Worm (Caenorhabditis elegans) whole organism, mixed stage, embryonic: ENCODE data around the gene sri-25.
"Not testable (repeated sequence)": the region's sequence is repeated elsewhere in the genome, so short reads cannot be mapped to it uniquely, and the experiment has no call there.

ENCODE experiments used
- bed-3 ChIP-seq: fragments of 200-800 bp; sonication (Bioruptor generic); optimal IDR thresholded peaks from 3 replicates; lab custom pipeline; 2018; ENCODE audit warnings: mild to moderate bottlenecking, missing genetic modification characterization, moderate library complexity, missing compliant biosample characterization
- blmp-1 ChIP-seq: fragments of 150-350 bp; optimal IDR thresholded peaks from 2 replicates; lab custom pipeline; 2014; ENCODE audit warnings: missing biosample characterization, missing genetic modification characterization
- ceh-43 ChIP-seq: fragments of 200-800 bp; sonication (Bioruptor generic); optimal IDR thresholded peaks from 2 replicates; lab custom pipeline; 2018; ENCODE audit warnings: mild to moderate bottlenecking, missing genetic modification characterization, moderate library complexity, missing compliant biosample characterization
- ces-1 ChIP-seq: fragments of 150-350 bp; optimal IDR thresholded peaks from 2 replicates; lab custom pipeline; 2014; ENCODE audit warnings: missing biosample characterization, missing genetic modification reagents, missing genetic modification characterization
- drap-1 ChIP-seq: fragments of 200-800 bp; sonication (Bioruptor generic); optimal IDR thresholded peaks from 3 replicates; lab custom pipeline; 2018; ENCODE audit warnings: mild to moderate bottlenecking, missing genetic modification characterization, missing compliant biosample characterization
- elt-1 ChIP-seq: sonication (generic microtip); optimal IDR thresholded peaks from 2 replicates; lab custom pipeline; 2017; ENCODE audit warnings: missing genetic modification characterization, mild to moderate bottlenecking, missing compliant biosample characterization, antibody characterized with exemption, moderate library complexity, borderline replicate concordance; ENCODE audit not compliant: insufficient read depth
- elt-3 ChIP-seq: fragments of 150-350 bp; optimal IDR thresholded peaks from 2 replicates; lab custom pipeline; 2014; ENCODE audit warnings: missing biosample characterization, missing genetic modification characterization
- flh-1 ChIP-seq: fragments of 200-800 bp; sonication (Bioruptor generic); optimal IDR thresholded peaks from 2 replicates; lab custom pipeline; 2018; ENCODE audit warnings: mild to moderate bottlenecking, missing genetic modification characterization, moderate library complexity, missing compliant biosample characterization
- hlh-1 ChIP-seq: fragments of 150-350 bp; optimal IDR thresholded peaks from 2 replicates; lab custom pipeline; 2014; ENCODE audit warnings: missing biosample characterization, missing genetic modification reagents, missing genetic modification characterization
- lin-13 ChIP-seq: fragments of 150-350 bp; optimal IDR thresholded peaks from 2 replicates; lab custom pipeline; 2014; ENCODE audit warnings: missing biosample characterization, missing genetic modification characterization
- lin-32 ChIP-seq: fragments of 200-800 bp; sonication (Bioruptor generic); optimal IDR thresholded peaks from 2 replicates; lab custom pipeline; 2018; ENCODE audit warnings: mild to moderate bottlenecking, missing genetic modification characterization, missing compliant biosample characterization
- lsy-2 ChIP-seq: fragments of 150-350 bp; optimal IDR thresholded peaks from 2 replicates; lab custom pipeline; 2014; ENCODE audit warnings: missing biosample characterization, missing genetic modification characterization
- mab-5 ChIP-seq: fragments of 150-350 bp; optimal IDR thresholded peaks from 2 replicates; lab custom pipeline; 2014; ENCODE audit warnings: missing biosample characterization, missing genetic modification characterization
- mep-1 ChIP-seq: fragments of 150-350 bp; optimal IDR thresholded peaks from 2 replicates; lab custom pipeline; 2017; ENCODE audit warnings: missing biosample characterization, missing genetic modification reagents, missing genetic modification characterization, inconsistent platforms
- mls-2 ChIP-seq: sonication (generic microtip); optimal IDR thresholded peaks from 2 replicates; lab custom pipeline; 2016; ENCODE audit warnings: mild to moderate bottlenecking, missing genetic modification characterization, moderate library complexity, missing compliant biosample characterization
- nhr-12 ChIP-seq: fragments of 150-350 bp; optimal IDR thresholded peaks from 2 replicates; lab custom pipeline; 2014; ENCODE audit warnings: missing biosample characterization, missing genetic modification characterization
- nhr-2 ChIP-seq: fragments of 150-350 bp; optimal IDR thresholded peaks from 2 replicates; lab custom pipeline; 2014; ENCODE audit warnings: missing biosample characterization, missing genetic modification characterization
- nhr-237 ChIP-seq: fragments of 150-350 bp; optimal IDR thresholded peaks from 2 replicates; lab custom pipeline; 2014; ENCODE audit warnings: missing biosample characterization, missing genetic modification characterization
- nhr-28 ChIP-seq: fragments of 150-350 bp; optimal IDR thresholded peaks from 2 replicates; lab custom pipeline; 2014; ENCODE audit warnings: missing biosample characterization, missing genetic modification characterization
- nhr-76 ChIP-seq: sonication (generic microtip); optimal IDR thresholded peaks from 2 replicates; lab custom pipeline; 2017; ENCODE audit warnings: missing biosample characterization, missing genetic modification characterization
- pha-4 ChIP-seq: fragments of 150-350 bp; optimal IDR thresholded peaks from 2 replicates; lab custom pipeline; 2018; ENCODE audit warnings: missing biosample characterization, missing genetic modification reagents, missing genetic modification characterization
- sem-2 ChIP-seq: fragments of 200-800 bp; sonication (Bioruptor generic); optimal IDR thresholded peaks from 2 replicates; lab custom pipeline; 2018; ENCODE audit warnings: mild to moderate bottlenecking, missing genetic modification characterization, missing compliant biosample characterization
- snpc-4 ChIP-seq: fragments of 150-350 bp; optimal IDR thresholded peaks from 2 replicates; lab custom pipeline; 2014; ENCODE audit warnings: missing biosample characterization, missing genetic modification characterization
- sptf-1 ChIP-seq: sonication (generic microtip); optimal IDR thresholded peaks from 2 replicates; lab custom pipeline; 2017; ENCODE audit warnings: mild to moderate bottlenecking, missing genetic modification characterization, moderate library complexity, missing compliant biosample characterization
- tbx-8 ChIP-seq: fragments of 200-800 bp; sonication (Bioruptor generic); optimal IDR thresholded peaks from 2 replicates; lab custom pipeline; 2018; ENCODE audit warnings: mild to moderate bottlenecking, missing genetic modification characterization, moderate library complexity, missing compliant biosample characterization
- unc-39 ChIP-seq: fragments of 150-350 bp; optimal IDR thresholded peaks from 2 replicates; lab custom pipeline; 2014; ENCODE audit warnings: missing biosample characterization, missing genetic modification characterization
- unc-62 ChIP-seq: fragments of 150-350 bp; optimal IDR thresholded peaks from 2 replicates; lab custom pipeline; 2014; ENCODE audit warnings: missing biosample characterization, missing genetic modification reagents, missing genetic modification characterization
- zip-8 ChIP-seq: fragments of 150-350 bp; optimal IDR thresholded peaks from 2 replicates; lab custom pipeline; 2014; ENCODE audit warnings: missing biosample characterization, missing genetic modification characterization
- ztf-11 ChIP-seq: fragments of 150-350 bp; optimal IDR thresholded peaks from 2 replicates; lab custom pipeline; 2014; ENCODE audit warnings: missing biosample characterization, missing genetic modification characterization

Gene sri-25

ce11 chrV:15193909-15194308 is 22.9 kb upstream of the sri-25 start, which contains the start of gene Y75B12B.13:
Y75B12B.13 (minus strand) TSS chrV:15194009.
- no peak for TF ChIP-seq mab-5 (tag; lab: Kevin White, UChicago)
- no peak for TF ChIP-seq nhr-237 (tag; lab: Kevin White, UChicago)
- TF ChIP-seq ces-1 (GFP tag; lab: Kevin White, UChicago), result no peak
- TF ChIP-seq elt-3 (tag; lab: Kevin White, UChicago), result no peak
- TF ChIP-seq mls-2 (tag; lab: Kevin White, UChicago), result no peak
- no peak for TF ChIP-seq unc-39 (tag; lab: Kevin White, UChicago)
- TF ChIP-seq snpc-4 (tag; lab: Kevin White, UChicago), result no peak
- no peak for TF ChIP-seq sem-2
- no peak for TF ChIP-seq lin-13 (tag; lab: Kevin White, UChicago)
- no peak for TF ChIP-seq drap-1 (GFP tag; lab: Kevin White, UChicago)
- no peak for TF ChIP-seq pha-4 (tag; lab: Kevin White, UChicago)
- no peak for TF ChIP-seq nhr-76 (tag; lab: Kevin White, UChicago)
- TF ChIP-seq blmp-1, result no peak
- no peak for TF ChIP-seq zip-8
- no peak for TF ChIP-seq nhr-12 (tag; lab: Kevin White, UChicago)
- TF ChIP-seq ceh-43 (GFP tag; lab: Kevin White, UChicago), result no peak
- TF ChIP-seq lsy-2 (tag; lab: Kevin White, UChicago), result no peak
- no peak for TF ChIP-seq lin-32 (GFP tag; lab: Kevin White, UChicago)
- no peak for TF ChIP-seq tbx-8 (GFP tag; lab: Kevin White, UChicago)
- TF ChIP-seq ztf-11, result no peak

- TF ChIP-seq flh-1 (GFP tag; lab: Kevin White, UChicago) (no peak), hlh-1 (no peak), mls-2 (tag; lab: Kevin White, UChicago) (no peak), mab-5 (tag; lab: Kevin White, UChicago) (no peak), elt-1 (tag; lab: Kevin White, UChicago) (no peak), bed-3 (no peak), nhr-28 (tag; lab: Kevin White, UChicago) (no peak), mep-1 (tag; lab: Kevin White, UChicago) (no peak), ces-1 (GFP tag; lab: Kevin White, UChicago) (no peak), unc-62 (GFP tag; lab: Kevin White, UChicago) (no peak), unc-39 (tag; lab: Kevin White, UChicago) (no peak)
These were observed 18.9 kb upstream of the sri-25 start, which contains the start of gene srw-1 for ce11 chrV:15197955-15198354. srw-1 (plus strand) TSS chrV:15198255.

- TF ChIP-seq elt-3 (tag; lab: Kevin White, UChicago) (no peak), lsy-2 (tag; lab: Kevin White, UChicago) (no peak), drap-1 (GFP tag; lab: Kevin White, UChicago) (no peak), nhr-237 (tag; lab: Kevin White, UChicago) (no peak), pha-4 (tag; lab: Kevin White, UChicago) (no peak), mep-1 (tag; lab: Kevin White, UChicago) (no peak), flh-1 (GFP tag; lab: Kevin White, UChicago) (no peak), blmp-1 (no peak), ztf-11 (no peak)
These were observed 17.0 kb upstream of the sri-25 start, which contains the start of gene Y75B12B.10 for ce11 chrV:15199768-15200167. Y75B12B.10 (plus strand) TSS chrV:15200068.

ce11 chrV:15207681-15208080 is 9.1 kb upstream of the sri-25 start, which contains the start of gene C41G6.12:
C41G6.12 (minus strand) TSS chrV:15207781.
- TF ChIP-seq sptf-1 (tag; lab: Kevin White, UChicago); nhr-76 (tag; lab: Kevin White, UChicago); ztf-11: not testable (repeated sequence)

- TF ChIP-seq zip-8; mep-1 (tag; lab: Kevin White, UChicago); nhr-2: not testable (repeated sequence)
These were observed 4.9 kb upstream of the sri-25 start, which contains the start of gene sri-24 for ce11 chrV:15211869-15212268. sri-24 (plus strand) TSS chrV:15212169.

- not testable (repeated sequence) for TF ChIP-seq nhr-76, lsy-2, nhr-28 (tag; lab: Kevin White, UChicago)
These were observed 1.6 kb upstream of the sri-25 start, which contains the start of gene sri-26 for ce11 chrV:15215175-15215574. sri-26 (plus strand) TSS chrV:15215475.
